Fruit fly (Drosophila melanogaster) whole organism, embryonic: ENCODE measurements around the gene CG34461.
A peak's percentile ranks its signal among the peaks of the same experiment; 100 is the strongest.

ENCODE experiments used
- Antp ChIP-seq: fragments of 200-800 bp; sonication (Bioruptor generic); optimal IDR thresholded peaks from 3 replicates; lab custom pipeline; 2016; ENCODE audit warnings: missing biosample characterization, missing genetic modification characterization
- C15 ChIP-seq: fragments of 200-800 bp; sonication (Bioruptor generic); IDR thresholded peaks from 3 replicates; pipeline ENCODE4 v1.3.6; 2022; ENCODE audit warnings: missing biosample characterization, missing genetic modification characterization
- CG11560 ChIP-seq: fragments of 200-800 bp; sonication (Bioruptor generic); IDR thresholded peaks from 3 replicates; pipeline ENCODE4 v1.3.6; 2022; ENCODE audit warnings: missing biosample characterization, missing genetic modification characterization
- CG12104 ChIP-seq: fragments of 200-800 bp; sonication (Bioruptor generic); optimal IDR thresholded peaks from 3 replicates; lab custom pipeline; 2016; ENCODE audit warnings: missing biosample characterization, missing genetic modification characterization
- CG12299 ChIP-seq: fragments of 200-800 bp; sonication (Bioruptor generic); optimal IDR thresholded peaks from 2 replicates; lab custom pipeline; 2018; ENCODE audit warnings: missing biosample characterization, mild to moderate bottlenecking, missing genetic modification characterization
- CG12391 ChIP-seq: fragments of 200-800 bp; sonication (Bioruptor generic); optimal IDR thresholded peaks from 3 replicates; lab custom pipeline; 2018; ENCODE audit warnings: missing biosample characterization, mild to moderate bottlenecking, missing genetic modification characterization, moderate library complexity
- CG12769 ChIP-seq: fragments of 200-800 bp; sonication (Bioruptor generic); optimal IDR thresholded peaks from 2 replicates; lab custom pipeline; 2019; ENCODE audit warnings: missing biosample characterization, mild to moderate bottlenecking, missing genetic modification characterization, moderate library complexity
- CG13775 ChIP-seq: fragments of 200-800 bp; sonication (Bioruptor generic); optimal IDR thresholded peaks from 3 replicates; lab custom pipeline; 2017; ENCODE audit warnings: missing biosample characterization, mild to moderate bottlenecking, missing genetic modification characterization
- CG15269 ChIP-seq: fragments of 200-800 bp; sonication (Bioruptor generic); optimal IDR thresholded peaks from 2 replicates; lab custom pipeline; 2018; ENCODE audit warnings: missing biosample characterization, mild to moderate bottlenecking, missing genetic modification characterization, moderate library complexity
- CG1603 ChIP-seq: fragments of 200-800 bp; sonication (Bioruptor generic); optimal IDR thresholded peaks from 2 replicates; lab custom pipeline; 2019; ENCODE audit warnings: missing biosample characterization, mild to moderate bottlenecking, missing genetic modification characterization, moderate library complexity
- CG17186 ChIP-seq: fragments of 200-800 bp; sonication (Bioruptor generic); optimal IDR thresholded peaks from 3 replicates; lab custom pipeline; 2017; ENCODE audit warnings: missing biosample characterization, missing genetic modification reagents, missing genetic modification characterization
- CG17568 ChIP-seq: fragments of 200-800 bp; sonication (Bioruptor generic); optimal IDR thresholded peaks from 2 replicates; lab custom pipeline; 2018; ENCODE audit warnings: missing biosample characterization, mild to moderate bottlenecking, missing genetic modification characterization, moderate library complexity
- CG17912 ChIP-seq: fragments of 200-800 bp; sonication (Bioruptor generic); optimal IDR thresholded peaks from 2 replicates; lab custom pipeline; 2018; ENCODE audit warnings: missing biosample characterization, mild to moderate bottlenecking, missing genetic modification characterization
- CG1792 ChIP-seq: fragments of 200-800 bp; sonication (Bioruptor generic); optimal IDR thresholded peaks from 2 replicates; lab custom pipeline; 2016; ENCODE audit warnings: missing biosample characterization, missing genetic modification characterization
- CG1832 ChIP-seq: fragments of 200-800 bp; sonication (Bioruptor generic); optimal IDR thresholded peaks from 2 replicates; lab custom pipeline; 2017; ENCODE audit warnings: missing biosample characterization, mild to moderate bottlenecking, missing genetic modification characterization, inconsistent platforms
- CG32532 ChIP-seq: fragments of 200-800 bp; sonication (Bioruptor generic); IDR thresholded peaks from 2 replicates; pipeline ENCODE4 v1.3.6; 2022; ENCODE audit warnings: missing biosample characterization, missing genetic modification characterization
- CG34224 ChIP-seq: fragments of 200-800 bp; sonication (Bioruptor generic); IDR thresholded peaks from 3 replicates; pipeline ENCODE4 v1.3.6; 2022; ENCODE audit warnings: missing biosample characterization, missing genetic modification characterization; ENCODE audit not compliant: partially characterized antibody
- CG3995 ChIP-seq: fragments of 200-800 bp; sonication (Bioruptor generic); optimal IDR thresholded peaks from 3 replicates; lab custom pipeline; 2016; ENCODE audit warnings: missing biosample characterization, missing genetic modification characterization
- CG4328 ChIP-seq: fragments of 200-800 bp; sonication (Bioruptor generic); optimal IDR thresholded peaks from 3 replicates; lab custom pipeline; 2017; ENCODE audit warnings: missing biosample characterization, missing genetic modification reagents, missing genetic modification characterization
- CG43689 ChIP-seq: fragments of 200-800 bp; sonication (Bioruptor generic); IDR thresholded peaks from 2 replicates; pipeline ENCODE4 v1.3.6; 2022; ENCODE audit warnings: missing biosample characterization, missing genetic modification characterization
- CG6791 ChIP-seq: fragments of 200-800 bp; sonication (Bioruptor generic); IDR thresholded peaks from 3 replicates; pipeline ENCODE4 v1.3.6; 2022; ENCODE audit warnings: missing biosample characterization, missing genetic modification characterization; ENCODE audit not compliant: partially characterized antibody
- CG7839 ChIP-seq: fragments of 200-800 bp; sonication (Bioruptor generic); optimal IDR thresholded peaks from 3 replicates; lab custom pipeline; 2018; ENCODE audit warnings: missing biosample characterization, mild to moderate bottlenecking, missing genetic modification characterization, moderate library complexity
- CG8290 ChIP-seq, 3 experiments: fragments of 200-800 bp; sonication (Bioruptor generic); optimal IDR thresholded peaks; 2 replicates each; lab custom pipeline; 2016 to 2019; ENCODE audit warnings: missing biosample characterization in 3 of 3, missing genetic modification characterization in 3 of 3, mild to moderate bottlenecking in 2 of 3, moderate library complexity in 1 of 3
- Camta ChIP-seq: fragments of 200-800 bp; sonication (Bioruptor generic); optimal IDR thresholded peaks from 2 replicates; lab custom pipeline; 2016; ENCODE audit warnings: missing biosample characterization, missing genetic modification characterization
- Dll ChIP-seq: fragments of 200-800 bp; sonication (Bioruptor generic); IDR thresholded peaks from 4 replicates; pipeline ENCODE4 v1.3.6; 2022; ENCODE audit warnings: missing biosample characterization, missing genetic modification characterization; ENCODE audit not compliant: partially characterized antibody
- E2f1 ChIP-seq: fragments of 200-800 bp; sonication (Bioruptor generic); IDR thresholded peaks from 2 replicates; pipeline ENCODE4 v1.3.6; 2022; ENCODE audit warnings: missing biosample characterization, missing genetic modification characterization
- E2f2 ChIP-seq: fragments of 200-800 bp; sonication (Bioruptor generic); IDR thresholded peaks from 2 replicates; pipeline ENCODE4 v1.3.6; 2022; ENCODE audit warnings: missing biosample characterization, missing genetic modification characterization
- Fer3 ChIP-seq: fragments of 200-800 bp; sonication (Bioruptor generic); optimal IDR thresholded peaks from 2 replicates; lab custom pipeline; 2018; ENCODE audit warnings: missing biosample characterization, mild to moderate bottlenecking, missing genetic modification characterization, moderate library complexity
- HLH54F ChIP-seq: fragments of 200-800 bp; sonication (Bioruptor generic); optimal IDR thresholded peaks from 3 replicates; lab custom pipeline; 2016; ENCODE audit warnings: missing biosample characterization, missing genetic modification characterization
- Hey ChIP-seq: fragments of 200-800 bp; sonication (Bioruptor generic); optimal IDR thresholded peaks from 3 replicates; lab custom pipeline; 2018; ENCODE audit warnings: missing biosample characterization, mild to moderate bottlenecking, missing genetic modification characterization
- Hr78 ChIP-seq, 2 experiments: fragments of 200-800 bp in 1 of 2; fragments of >200 bp in 1 of 2; sonication (Bioruptor generic) in 1 of 2; optimal IDR thresholded peaks; 2 replicates each; lab custom pipeline; 2017 to 2019; ENCODE audit warnings: missing biosample characterization in 2 of 2, missing genetic modification characterization in 2 of 2, mild to moderate bottlenecking in 1 of 2, moderate library complexity in 1 of 2
- Med ChIP-seq: fragments of 200-800 bp; sonication (Bioruptor generic); peaks from one replicate; lab custom pipeline; 2016; ENCODE audit warnings: missing biosample characterization, missing genetic modification characterization, mild to moderate bottlenecking, inconsistent platforms, moderate library complexity
- Meics ChIP-seq: fragments of 200-800 bp; sonication (Bioruptor generic); optimal IDR thresholded peaks from 2 replicates; lab custom pipeline; 2017; ENCODE audit warnings: missing biosample characterization, mild to moderate bottlenecking, missing genetic modification characterization
- Ravus ChIP-seq: fragments of 200-800 bp; sonication (Bioruptor generic); IDR thresholded peaks from 2 replicates; pipeline ENCODE4 v1.3.6; 2022; ENCODE audit warnings: missing biosample characterization, missing genetic modification characterization
- ash1 ChIP-seq: fragments of 200-800 bp; sonication (Bioruptor generic); optimal IDR thresholded peaks from 2 replicates; lab custom pipeline; 2018; ENCODE audit warnings: missing biosample characterization, mild to moderate bottlenecking, missing genetic modification characterization
- crol ChIP-seq: fragments of 200-800 bp; sonication (Bioruptor generic); IDR thresholded peaks from 2 replicates; pipeline ENCODE4 v1.3.6; 2022; ENCODE audit warnings: missing biosample characterization, missing genetic modification characterization
- exex ChIP-seq: fragments of 200-800 bp; sonication (Bioruptor generic); optimal IDR thresholded peaks from 4 replicates; lab custom pipeline; 2018; ENCODE audit warnings: missing biosample characterization, mild to moderate bottlenecking, missing genetic modification characterization, moderate library complexity
- ftz-f1 ChIP-seq: fragments of 200-800 bp; sonication (Bioruptor generic); optimal IDR thresholded peaks from 2 replicates; lab custom pipeline; 2016; ENCODE audit warnings: missing biosample characterization, missing genetic modification characterization
- fu2 ChIP-seq: fragments of 200-800 bp; sonication (Bioruptor generic); optimal IDR thresholded peaks from 2 replicates; lab custom pipeline; 2016; ENCODE audit warnings: missing biosample characterization, missing genetic modification characterization
- gsb ChIP-seq: fragments of 200-800 bp; sonication (Bioruptor generic); IDR thresholded peaks from 2 replicates; pipeline ENCODE4 v1.3.6; 2022; ENCODE audit warnings: missing biosample characterization, missing genetic modification characterization
- ind ChIP-seq: fragments of 200-800 bp; sonication (Bioruptor generic); optimal IDR thresholded peaks from 3 replicates; lab custom pipeline; 2016; ENCODE audit warnings: missing biosample characterization, missing genetic modification characterization
- org-1 ChIP-seq: fragments of 200-800 bp; sonication (Bioruptor generic); optimal IDR thresholded peaks from 2 replicates; lab custom pipeline; 2017; ENCODE audit warnings: missing biosample characterization, missing genetic modification characterization
- p53 ChIP-seq: fragments of 200-800 bp; sonication (Bioruptor generic); optimal IDR thresholded peaks from 2 replicates; lab custom pipeline; 2016; ENCODE audit warnings: missing biosample characterization, missing genetic modification characterization
- pzg ChIP-seq: fragments of 200-800 bp; sonication (Bioruptor generic); optimal IDR thresholded peaks from 3 replicates; lab custom pipeline; 2018; ENCODE audit warnings: missing biosample characterization, mild to moderate bottlenecking, missing genetic modification characterization, moderate library complexity
- slou ChIP-seq: fragments of 200-800 bp; sonication (Bioruptor generic); optimal IDR thresholded peaks from 3 replicates; lab custom pipeline; 2016; ENCODE audit warnings: missing biosample characterization, missing genetic modification characterization
- tll ChIP-seq, 2 experiments: fragments of 200-800 bp in 1 of 2; fragments of >200 bp in 1 of 2; sonication (Bioruptor generic) in 1 of 2; optimal IDR thresholded peaks; 2 replicates each; lab custom pipeline; 2017 to 2019; ENCODE audit warnings: missing biosample characterization in 2 of 2, missing genetic modification characterization in 2 of 2, mild to moderate bottlenecking in 1 of 2, moderate library complexity in 1 of 2
- tna ChIP-seq: fragments of 200-800 bp; sonication (Bioruptor generic); IDR thresholded peaks from 2 replicates; pipeline ENCODE4 v1.3.6; 2022; ENCODE audit warnings: missing biosample characterization, missing genetic modification characterization; ENCODE audit not compliant: partially characterized antibody
- vnd ChIP-seq: fragments of 200-800 bp; sonication (Bioruptor generic); IDR thresholded peaks from 3 replicates; pipeline ENCODE4 v1.3.6; 2022; ENCODE audit warnings: missing biosample characterization, missing genetic modification characterization; ENCODE audit not compliant: partially characterized antibody
- z ChIP-seq: fragments of 200-800 bp; sonication (Bioruptor generic); IDR thresholded peaks from 3 replicates; pipeline ENCODE4 v1.3.6; 2022; ENCODE audit warnings: missing biosample characterization, missing genetic modification characterization

Gene CG34461

DNA sequence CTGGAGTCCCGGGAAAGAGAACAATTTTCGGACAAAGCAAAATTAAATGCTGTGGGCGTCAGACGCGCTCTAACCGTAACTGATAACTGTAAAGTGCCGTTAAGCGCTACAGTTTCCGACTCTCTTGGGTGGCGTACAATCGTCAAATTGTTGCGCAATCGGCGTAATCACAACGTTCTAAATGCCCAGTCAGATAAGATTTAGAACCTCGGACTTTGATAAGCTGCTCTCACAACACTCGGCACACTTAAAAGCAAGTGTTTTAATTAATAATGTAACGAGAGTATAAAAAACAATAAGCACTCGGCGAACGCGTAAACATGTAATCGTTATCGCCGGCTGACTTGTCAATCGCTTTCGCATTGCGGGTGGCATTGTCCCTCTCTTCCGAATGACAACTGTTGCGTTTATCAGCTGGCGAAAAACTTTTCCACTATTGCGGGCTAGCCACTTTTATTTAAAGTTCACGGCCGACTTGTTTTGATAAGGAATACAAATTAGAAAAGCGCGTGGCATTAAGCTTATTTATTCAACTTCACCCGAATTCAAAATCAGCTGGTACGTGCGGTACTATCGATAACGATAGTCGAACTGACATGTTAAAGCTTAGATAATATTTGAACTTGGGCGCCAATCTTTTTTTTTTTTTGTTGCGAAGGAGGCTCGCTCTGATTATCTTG, 33.3 kb downstream of the CG34461 start (continued):
- TF ChIP-seq CG17568 (GFP tag; lab: Kevin White, UChicago) (no peak), Hr78 (GFP tag; optimal IDR thresholded peaks at IDR 0.05; lab: Kevin White, UChicago) (peak in 1 of 2 experiments; percentile 53), exex (peak; percentile 97), CG43689 (no peak), E2f1 (GFP tag; lab: Robert Waterston, UW) (no peak), CG17186 (GFP tag; lab: Kevin White, UChicago) (no peak), CG11560 (tag; lab: Robert Waterston, UW) (no peak), slou (GFP tag; lab: Kevin White, UChicago) (no peak), CG12391 (no peak), Fer3 (tag; lab: Kevin White, UChicago) (no peak), CG8290 (GFP tag; optimal IDR thresholded peaks at IDR 0.05; lab: Kevin White, UChicago) (no peak), CG8290 (tag; optimal IDR thresholded peaks at IDR 0.05; lab: Kevin White, UChicago) (no peak), p53 (no peak), CG13775 (GFP tag; lab: Kevin White, UChicago) (no peak), CG17912 (GFP tag; lab: Kevin White, UChicago) (no peak), z (GFP tag; lab: Robert Waterston, UW) (no peak), CG12299 (tag; lab: Kevin White, UChicago) (no peak), vnd (GFP tag; lab: Robert Waterston, UW) (peak; percentile 70; the same call in 1 of the 3 replicates), CG1792 (no peak), CG6791 (GFP tag; lab: Robert Waterston, UW) (peak; percentile 74), ind (GFP tag; lab: Kevin White, UChicago) (no peak), CG34224 (peak; percentile 75), HLH54F (GFP tag; lab: Kevin White, UChicago) (no peak), crol (GFP tag; lab: Robert Waterston, UW) (no peak), Meics (GFP tag; lab: Kevin White, UChicago) (no peak), C15 (GFP tag; lab: Robert Waterston, UW) (no peak), gsb (no peak), Antp (GFP tag; lab: Kevin White, UChicago) (no peak), ftz-f1 (GFP tag; lab: Kevin White, UChicago) (peak; percentile 61), CG4328 (GFP tag; lab: Kevin White, UChicago) (no peak), CG1832 (GFP tag; lab: Kevin White, UChicago) (no peak), Hey (tag; lab: Kevin White, UChicago) (peak; percentile 46), CG12769 (tag; lab: Kevin White, UChicago) (no peak), org-1 (GFP tag; lab: Kevin White, UChicago) (no peak), CG15269 (tag; lab: Kevin White, UChicago) (no peak), Med (GFP tag; lab: Kevin White, UChicago) (peak; percentile 58), E2f2 (GFP tag; lab: Robert Waterston, UW) (peak; percentile 88), CG1603 (tag; lab: Kevin White, UChicago) (no peak), CG12104 (GFP tag; lab: Kevin White, UChicago) (no peak), Camta (GFP tag; lab: Kevin White, UChicago) (no peak), fu2 (GFP tag; lab: Kevin White, UChicago) (no peak), CG7839 (tag; lab: Kevin White, UChicago) (no peak), Dll (GFP tag; lab: Robert Waterston, UW) (peak; percentile 74; the same call in 3 of the 4 replicates), tll (GFP tag; optimal IDR thresholded peaks at IDR 0.05; lab: Kevin White, UChicago) (no peak), tna (peak; percentile 67), pzg (GFP tag; lab: Kevin White, UChicago) (peak; percentile 32), CG3995 (GFP tag; lab: Kevin White, UChicago) (no peak), CG32532 (GFP tag; lab: Robert Waterston, UW) (no peak), Ravus (no peak), ash1 (GFP tag; lab: Kevin White, UChicago) (no peak)
